Worm (Caenorhabditis elegans): ENCODE measurements around the gene mlt-3.
"Not testable (repeated sequence)": the region's sequence is repeated elsewhere in the genome, so short reads cannot be mapped to it uniquely, and the experiment has no call there.

mlt-3 gene

DNA sequence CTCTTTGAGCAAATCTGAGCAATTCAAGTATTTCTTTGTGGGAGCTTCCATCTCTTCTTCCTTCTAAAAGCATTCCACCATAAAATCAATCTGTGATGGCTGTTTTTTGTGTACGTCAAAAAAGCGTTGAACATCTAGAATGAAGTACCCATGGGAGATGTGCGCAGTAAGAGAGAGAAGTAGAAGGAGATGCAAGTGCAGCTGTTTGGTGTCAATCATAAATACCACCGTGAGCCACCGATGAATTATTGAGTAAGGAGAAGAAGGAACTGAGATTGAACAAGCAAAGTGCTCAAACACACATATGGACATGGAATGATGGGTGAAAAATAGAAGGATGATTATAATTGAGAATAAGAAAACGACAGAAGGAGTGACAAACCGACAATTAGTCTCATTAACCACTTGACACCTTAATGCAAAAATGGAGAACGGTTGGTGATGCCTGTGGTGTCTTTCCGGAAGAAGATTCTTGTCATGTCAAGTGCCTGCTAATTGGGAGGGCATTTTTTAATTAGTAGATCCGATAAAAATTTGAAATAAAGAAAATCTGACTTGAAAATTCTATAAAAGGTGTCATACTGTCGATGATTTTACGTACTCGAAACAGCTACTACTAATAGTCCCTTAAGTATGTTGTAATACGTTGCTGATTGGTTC, 34.7 kb downstream of the mlt-3 start:
- TF ChIP-seq lin-32 (GFP tag; optimal IDR thresholded peaks at IDR 0.05) (no peak), elt-1 (tag; optimal IDR thresholded peaks at IDR 0.05; ENCODE audit: borderline replicate concordance, insufficient read depth) (no peak), sptf-1 (tag; optimal IDR thresholded peaks at IDR 0.05) (no peak), cnd-1 (tag; optimal IDR thresholded peaks at IDR 0.05) (no peak), ces-1 (GFP tag; optimal IDR thresholded peaks at IDR 0.05) (peak; percentile 40), nhr-2 (tag; optimal IDR thresholded peaks at IDR 0.05) (peak; percentile 61), ceh-39 (tag; optimal IDR thresholded peaks at IDR 0.05) (no peak), unc-62 (GFP tag; optimal IDR thresholded peaks at IDR 0.05) (peak; percentile 82), ceh-43 (GFP tag; optimal IDR thresholded peaks at IDR 0.05) (no peak), hlh-1 (tag; optimal IDR thresholded peaks at IDR 0.05) (peak; percentile 86)

DNA sequence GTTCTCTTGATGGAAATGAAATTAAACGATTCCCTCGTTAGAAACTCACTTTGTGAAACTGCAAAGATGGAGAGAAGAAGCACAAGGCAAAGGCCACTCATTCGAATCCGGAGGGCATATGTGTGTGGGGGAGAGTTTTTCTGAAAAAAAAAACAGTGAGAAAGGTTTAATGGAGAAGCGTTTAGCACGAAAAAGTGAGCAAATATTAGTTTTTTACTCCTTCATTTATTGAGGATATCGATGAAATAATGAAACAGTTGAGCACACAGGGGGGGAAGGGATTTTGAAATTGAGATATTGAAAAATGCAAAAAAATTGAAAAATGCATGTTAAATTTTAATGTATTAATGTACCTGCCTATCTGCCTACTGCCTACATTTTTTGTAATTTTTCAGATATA, 48.7 kb downstream of the mlt-3 start, which contains the start of gene nlr-1:
Gene nlr-1 (minus strand): TSS at position 101 of the 400 bp plus-strand sequence.
- not testable (repeated sequence) for TF ChIP-seq drap-1, bed-3, flh-1 (GFP tag; optimal IDR thresholded peaks at IDR 0.05)

Measured in whole organism, mixed stage, embryonic.